Worm (Caenorhabditis elegans) whole organism, L2 larva: ENCODE measurements around the gene ent-1.

Source experiments
- C34F6.9 ChIP-seq: fragments of 150-350 bp; optimal IDR thresholded peaks from 2 replicates; lab custom pipeline; 2014; ENCODE audit warnings: missing biosample characterization, missing genetic modification characterization
- F13H6.1 ChIP-seq: sonication (generic microtip); optimal IDR thresholded peaks from 2 replicates; lab custom pipeline; 2016; ENCODE audit warnings: missing genetic modification characterization, missing compliant biosample characterization
- ZK546.5 ChIP-seq: sonication (generic microtip); optimal IDR thresholded peaks from 2 replicates; lab custom pipeline; 2017; ENCODE audit warnings: missing biosample characterization, missing genetic modification characterization
- ama-1 ChIP-seq: fragments of 150-350 bp; optimal IDR thresholded peaks from 2 replicates; lab custom pipeline; 2018; ENCODE audit warnings: inconsistent platforms
- blmp-1 ChIP-seq: sonication (generic microtip); optimal IDR thresholded peaks from 2 replicates; lab custom pipeline; 2017; ENCODE audit warnings: missing genetic modification characterization, mild to moderate bottlenecking, missing compliant biosample characterization, antibody characterized with exemption, moderate library complexity; ENCODE audit not compliant: insufficient read depth
- ceh-16 ChIP-seq: fragments of 150-350 bp; optimal IDR thresholded peaks from 2 replicates; lab custom pipeline; 2014; ENCODE audit warnings: missing biosample characterization, missing genetic modification characterization
- ceh-82 ChIP-seq: fragments of 150-350 bp; optimal IDR thresholded peaks from 2 replicates; lab custom pipeline; 2014; ENCODE audit warnings: missing biosample characterization, missing genetic modification characterization
- crh-2 ChIP-seq: sonication (generic microtip); optimal IDR thresholded peaks from 2 replicates; lab custom pipeline; 2017; ENCODE audit warnings: missing biosample characterization, missing genetic modification characterization
- egl-27 ChIP-seq: sonication (generic microtip); optimal IDR thresholded peaks from 3 replicates; lab custom pipeline; 2017; ENCODE audit warnings: missing biosample characterization, missing genetic modification reagents, missing genetic modification characterization
- elt-1 ChIP-seq: fragments of 150-350 bp; optimal IDR thresholded peaks from 2 replicates; lab custom pipeline; 2014; ENCODE audit warnings: missing biosample characterization, missing genetic modification characterization
- fos-1 ChIP-seq: fragments of 150-350 bp; optimal IDR thresholded peaks from 2 replicates; lab custom pipeline; 2014; ENCODE audit warnings: missing biosample characterization, missing genetic modification characterization
- lin-11 ChIP-seq: fragments of 150-350 bp; sonication (generic microtip); optimal IDR thresholded peaks from 2 replicates; lab custom pipeline; 2014; ENCODE audit warnings: missing biosample characterization, missing genetic modification characterization, inconsistent platforms, mixed read lengths
- lin-13 ChIP-seq: fragments of 150-350 bp; optimal IDR thresholded peaks from 2 replicates; lab custom pipeline; 2014; ENCODE audit warnings: missing biosample characterization, missing genetic modification reagents, missing genetic modification characterization
- lsy-2 ChIP-seq, 2 experiments: fragments of 150-350 bp in 1 of 2; sonication (generic microtip) in 1 of 2; optimal IDR thresholded peaks; 2 replicates each; lab custom pipeline; 2014 to 2017; ENCODE audit warnings: missing biosample characterization in 2 of 2, missing genetic modification characterization in 2 of 2
- mab-5 ChIP-seq: fragments of 150-350 bp; optimal IDR thresholded peaks from 2 replicates; lab custom pipeline; 2014; ENCODE audit warnings: missing biosample characterization, missing genetic modification characterization
- mbf-1 ChIP-seq: sonication (generic microtip); optimal IDR thresholded peaks from 2 replicates; lab custom pipeline; 2017; ENCODE audit warnings: missing biosample characterization, missing genetic modification characterization
- mdl-1 ChIP-seq, 2 experiments: fragments of 150-350 bp in 1 of 2; sonication (generic microtip) in 1 of 2; optimal IDR thresholded peaks; 2 replicates each; lab custom pipeline; 2017; ENCODE audit warnings: missing biosample characterization in 2 of 2, missing genetic modification characterization in 2 of 2
- nhr-10 ChIP-seq: sonication (generic microtip); optimal IDR thresholded peaks from 2 replicates; lab custom pipeline; 2017; ENCODE audit warnings: missing biosample characterization, missing genetic modification characterization
- nhr-11 ChIP-seq: fragments of 150-350 bp; optimal IDR thresholded peaks from 2 replicates; lab custom pipeline; 2014; ENCODE audit warnings: missing biosample characterization, missing genetic modification characterization
- nhr-12 ChIP-seq: fragments of 150-350 bp; optimal IDR thresholded peaks from 2 replicates; lab custom pipeline; 2014; ENCODE audit warnings: missing biosample characterization, missing genetic modification characterization
- nhr-129 ChIP-seq: fragments of 150-350 bp; optimal IDR thresholded peaks from 2 replicates; lab custom pipeline; 2014; ENCODE audit warnings: missing biosample characterization, missing genetic modification characterization
- nhr-237 ChIP-seq: fragments of 150-350 bp; optimal IDR thresholded peaks from 2 replicates; lab custom pipeline; 2014; ENCODE audit warnings: missing biosample characterization, missing genetic modification characterization
- nhr-6 ChIP-seq: fragments of 150-350 bp; optimal IDR thresholded peaks from 2 replicates; lab custom pipeline; 2014; ENCODE audit warnings: missing biosample characterization, missing genetic modification characterization
- nhr-77 ChIP-seq: fragments of 150-350 bp; optimal IDR thresholded peaks from 2 replicates; lab custom pipeline; 2014; ENCODE audit warnings: missing biosample characterization, missing genetic modification characterization
- peb-1 ChIP-seq: fragments of 150-350 bp; optimal IDR thresholded peaks from 2 replicates; lab custom pipeline; 2014; ENCODE audit warnings: missing biosample characterization, missing genetic modification characterization
- sem-4 ChIP-seq: fragments of 150-350 bp; optimal IDR thresholded peaks from 2 replicates; lab custom pipeline; 2014; ENCODE audit warnings: missing biosample characterization, missing genetic modification reagents, missing genetic modification characterization
- skn-1 ChIP-seq: sonication (generic microtip); optimal IDR thresholded peaks from 2 replicates; lab custom pipeline; 2017; ENCODE audit warnings: missing biosample characterization, missing genetic modification characterization
- sma-3 ChIP-seq: sonication (generic microtip); optimal IDR thresholded peaks from 2 replicates; lab custom pipeline; 2016; ENCODE audit warnings: missing genetic modification reagents, missing genetic modification characterization, missing compliant biosample characterization
- sma-9 ChIP-seq, 2 experiments: fragments of 150-350 bp in 1 of 2; sonication (generic microtip) in 1 of 2; optimal IDR thresholded peaks; 2 replicates each; lab custom pipeline; 2014 to 2016; ENCODE audit warnings: missing genetic modification characterization in 2 of 2, mild to moderate bottlenecking in 1 of 2, missing biosample characterization in 1 of 2, missing compliant biosample characterization in 1 of 2, missing genetic modification reagents in 1 of 2, moderate library complexity in 1 of 2
- snpc-4 ChIP-seq: fragments of 150-350 bp; optimal IDR thresholded peaks from 2 replicates; lab custom pipeline; 2014; ENCODE audit warnings: missing biosample characterization, missing genetic modification characterization
- unc-55 ChIP-seq: fragments of 150-350 bp; sonication (generic microtip); optimal IDR thresholded peaks from 3 replicates; lab custom pipeline; 2014; ENCODE audit warnings: missing biosample characterization, missing genetic modification reagents, missing genetic modification characterization
- unc-62 ChIP-seq: fragments of 150-350 bp; optimal IDR thresholded peaks from 2 replicates; lab custom pipeline; 2014; ENCODE audit warnings: missing biosample characterization, missing genetic modification reagents, missing genetic modification characterization
- zag-1 ChIP-seq: fragments of 150-350 bp; optimal IDR thresholded peaks from 2 replicates; lab custom pipeline; 2014; ENCODE audit warnings: missing biosample characterization, missing genetic modification characterization
- ztf-1 ChIP-seq: fragments of 200-800 bp; sonication (Bioruptor generic); conservative IDR thresholded peaks from 2 replicates; pipeline ENCODE4 v1.3.6; 2022; ENCODE audit warnings: missing genetic modification characterization, missing compliant biosample characterization
- ztf-11 ChIP-seq: sonication (generic microtip); optimal IDR thresholded peaks from 2 replicates; lab custom pipeline; 2017; ENCODE audit warnings: missing biosample characterization, missing genetic modification characterization
- ztf-4 ChIP-seq: fragments of 150-350 bp; optimal IDR thresholded peaks from 2 replicates; lab custom pipeline; 2014; ENCODE audit warnings: missing biosample characterization, missing genetic modification characterization

The ent-1 gene

ce11 chrIV:11645354-11645753, 9.9 kb downstream of the ent-1 start:
- no peak for TF ChIP-seq nhr-10 (tag; lab: Kevin White, UChicago)
- TF ChIP-seq ztf-4 (tag; lab: Kevin White, UChicago), result no peak
- TF ChIP-seq nhr-129 (tag; lab: Kevin White, UChicago), result peak; percentile 45
- no peak for TF ChIP-seq ztf-11
- TF ChIP-seq ztf-1 (GFP tag; lab: Robert Waterston, UW), result no peak
- TF ChIP-seq skn-1 (tag; lab: Kevin White, UChicago), result no peak
- TF ChIP-seq sma-9 (GFP tag; optimal IDR thresholded peaks at IDR 0.05; lab: Kevin White, UChicago), result peak; percentile 34
- no peak for TF ChIP-seq sma-9 (tag; optimal IDR thresholded peaks at IDR 0.05; lab: Kevin White, UChicago)
- TF ChIP-seq nhr-6 (tag; lab: Kevin White, UChicago), result no peak
- TF ChIP-seq nhr-77 (tag; lab: Kevin White, UChicago), result no peak
- peak; percentile 26 for TF ChIP-seq F13H6.1
- peak in 1 of 2 experiments; percentile 7 for TF ChIP-seq lsy-2 (tag; optimal IDR thresholded peaks at IDR 0.05; lab: Kevin White, UChicago)
- TF ChIP-seq unc-55, result no peak
- no peak for TF ChIP-seq ZK546.5 (tag; lab: Kevin White, UChicago)

ce11 chrIV:11644705-11645104, 10.6 kb downstream of the ent-1 start:
- TF ChIP-seq mdl-1 (tag; optimal IDR thresholded peaks at IDR 0.05; lab: Kevin White, UChicago) (no peak), fos-1 (tag; lab: Kevin White, UChicago) (no peak), snpc-4 (tag; lab: Kevin White, UChicago) (no peak), F13H6.1 (no peak)

- TF ChIP-seq mbf-1 (tag; lab: Kevin White, UChicago) (no peak), mab-5 (no peak), lsy-2 (tag; optimal IDR thresholded peaks at IDR 0.05; lab: Kevin White, UChicago) (no peak), ama-1 (lab: Kevin White, UChicago) (no peak), sma-3 (no peak), zag-1 (tag; lab: Kevin White, UChicago) (no peak), nhr-12 (no peak), nhr-10 (tag; lab: Kevin White, UChicago) (no peak), nhr-6 (tag; lab: Kevin White, UChicago) (no peak), lin-13 (GFP tag; lab: Kevin White, UChicago) (no peak), elt-1 (tag; lab: Kevin White, UChicago) (no peak), peb-1 (no peak), nhr-237 (no peak), ceh-16 (no peak)
These were observed 11.4 kb downstream of the ent-1 start, which contains the start of gene prx-2 for ce11 chrIV:11643829-11644228. TSS of gene prx-2 (plus strand) at chrIV:11644129.

ce11 chrIV:11641802-11642201, 13.5 kb downstream of the ent-1 start, which contains the start of gene ZK809.1:
TSS of gene ZK809.1 (plus strand) at chrIV:11642102.
- TF ChIP-seq mdl-1 (tag; optimal IDR thresholded peaks at IDR 0.05; lab: Kevin White, UChicago), result no peak
- no peak for TF ChIP-seq elt-1 (tag; lab: Kevin White, UChicago)
- TF ChIP-seq, all 48 proteins: peak for 0

- TF ChIP-seq nhr-10 (tag; lab: Kevin White, UChicago), result no peak
- TF ChIP-seq crh-2 (tag; lab: Kevin White, UChicago), result no peak
- TF ChIP-seq ztf-1 (GFP tag; lab: Robert Waterston, UW), result no peak
- TF ChIP-seq ceh-82 (tag; lab: Kevin White, UChicago), result no peak
- no peak for TF ChIP-seq unc-62 (GFP tag; lab: Kevin White, UChicago)
- no peak for TF ChIP-seq C34F6.9 (tag; lab: Kevin White, UChicago)
- TF ChIP-seq nhr-11, result no peak
- no peak for TF ChIP-seq ztf-11
- TF ChIP-seq skn-1 (tag; lab: Kevin White, UChicago), result no peak
- no peak for TF ChIP-seq egl-27 (tag; lab: Kevin White, UChicago)
These were observed 14.4 kb downstream of the ent-1 start, which contains the start of gene ttr-50 for ce11 chrIV:11640915-11641314. TSS of gene ttr-50 (minus strand) at chrIV:11641015.

- TF ChIP-seq egl-27 (tag; lab: Kevin White, UChicago) (no peak), lsy-2 (tag; optimal IDR thresholded peaks at IDR 0.05; lab: Kevin White, UChicago) (no peak), ama-1 (lab: Kevin White, UChicago) (no peak), blmp-1 (no peak), crh-2 (tag; lab: Kevin White, UChicago) (no peak), unc-62 (GFP tag; lab: Kevin White, UChicago) (no peak), F13H6.1 (no peak), nhr-12 (no peak), nhr-10 (tag; lab: Kevin White, UChicago) (no peak), sem-4 (no peak), ceh-82 (tag; lab: Kevin White, UChicago) (no peak), ztf-1 (GFP tag; lab: Robert Waterston, UW) (no peak), elt-1 (tag; lab: Kevin White, UChicago) (no peak), lin-11 (tag; lab: Kevin White, UChicago) (no peak)
These were observed 17.3 kb downstream of the ent-1 start, which contains the start of gene rbm-17 for ce11 chrIV:11638016-11638415. TSS of gene rbm-17 (plus strand) at chrIV:11638316.
